Fruit fly (Drosophila melanogaster) whole organism, adult: ENCODE data around the gene Hsp26.

Experiments used
- CG12768 ChIP-seq: fragments of 200-800 bp; sonication (Bioruptor generic); optimal IDR thresholded peaks from 2 replicates; lab custom pipeline; 2017; ENCODE audit warnings: missing biosample characterization, missing genetic modification characterization, mild to moderate bottlenecking, moderate library complexity, missing genetic modification reagents
- CG33017 ChIP-seq: fragments of 200-800 bp; sonication (Bioruptor generic); optimal IDR thresholded peaks from 2 replicates; lab custom pipeline; 2018; ENCODE audit warnings: missing biosample characterization, mild to moderate bottlenecking, missing genetic modification characterization, moderate library complexity
- kay ChIP-seq: fragments of 200-800 bp; sonication (Bioruptor generic); peaks from one replicate; lab custom pipeline; 2016; ENCODE audit warnings: missing biosample characterization, missing genetic modification characterization, borderline replicate concordance
- tj ChIP-seq: fragments of 200-800 bp; sonication (Bioruptor generic); optimal IDR thresholded peaks from 3 replicates; lab custom pipeline; 2017; ENCODE audit warnings: missing biosample characterization, mild to moderate bottlenecking, missing genetic modification characterization, moderate library complexity

dm6 chr3L:9379484-9380343 is 2.5 kb upstream of the Hsp26 start, which contains the start of gene Hsp67Ba:
- TF ChIP-seq CG33017 (tag; lab: Kevin White, UChicago) (no peak), CG12768 (GFP tag; lab: Kevin White, UChicago) (no peak), kay (GFP tag; lab: Kevin White, UChicago) (no peak), tj (GFP tag; lab: Kevin White, UChicago) (peak; percentile 84)
